Worm (Caenorhabditis elegans) whole organism, early embryonic: Measurements from ENCODE around the gene hcp-3.

Experiments
- B0310.2 ChIP-seq: sonication (generic microtip); optimal IDR thresholded peaks from 2 replicates; lab custom pipeline; 2016; ENCODE audit warnings: mild to moderate bottlenecking, missing genetic modification characterization, missing compliant biosample characterization
- aly-1 ChIP-seq: sonication (generic microtip); optimal IDR thresholded peaks from 2 replicates; lab custom pipeline; 2016; ENCODE audit warnings: missing genetic modification characterization, missing compliant biosample characterization
- ama-1 ChIP-seq: fragments of 150-350 bp; optimal IDR thresholded peaks from 2 replicates; lab custom pipeline; 2014
- ets-7 ChIP-seq: sonication (generic microtip); optimal IDR thresholded peaks from 2 replicates; lab custom pipeline; 2016; ENCODE audit warnings: missing genotype, missing genetic modification characterization, missing compliant biosample characterization
- hmg-4 ChIP-seq: fragments of 200-800 bp; sonication (Bioruptor generic); optimal IDR thresholded peaks from 2 replicates; lab custom pipeline; 2018; ENCODE audit warnings: mild to moderate bottlenecking, missing genetic modification characterization, missing compliant biosample characterization
- hnd-1 ChIP-seq: sonication (generic microtip); optimal IDR thresholded peaks from 2 replicates; lab custom pipeline; 2016; ENCODE audit warnings: missing genetic modification characterization, missing compliant biosample characterization
- pes-1 ChIP-seq: fragments of 200-800 bp; sonication (Bioruptor generic); IDR thresholded peaks from 2 replicates; pipeline ENCODE4 v1.3.6; 2022; ENCODE audit warnings: missing genetic modification reagents, missing genetic modification characterization, missing compliant biosample characterization
- tbx-37 ChIP-seq: fragments of 200-800 bp; sonication (Bioruptor generic); conservative IDR thresholded peaks from 2 replicates; pipeline ENCODE4 v1.3.6; 2022; ENCODE audit warnings: missing genetic modification reagents, missing genetic modification characterization, missing compliant biosample characterization
- tra-4 ChIP-seq: sonication (generic microtip); optimal IDR thresholded peaks from 2 replicates; lab custom pipeline; 2017; ENCODE audit warnings: missing genetic modification characterization, missing compliant biosample characterization

- TF ChIP-seq B0310.2 (no peak), ets-7 (no peak), hmg-4 (no peak), tbx-37 (no peak), ama-1 (lab: Kevin White, UChicago) (no peak), aly-1 (tag; lab: Kevin White, UChicago) (no peak), pes-1 (no peak), hnd-1 (tag; lab: Kevin White, UChicago) (no peak), tra-4 (no peak)
Measured at ce11 chrIII:9582240-9582639, 34.0 kb downstream of the hcp-3 start, which contains the start of gene C48B4.3.
